Worm (Caenorhabditis elegans): ENCODE measurements around the gene C07A12.7.

The C07A12.7 gene

ce11 chrX:4507122-4507681 is 14.7 kb downstream of the C07A12.7 start:
- TF ChIP-seq mab-5 (tag; optimal IDR thresholded peaks at IDR 0.05) (no peak), mls-2 (tag; optimal IDR thresholded peaks at IDR 0.05) (no peak), elt-1 (tag; optimal IDR thresholded peaks at IDR 0.05; ENCODE audit: borderline replicate concordance, insufficient read depth) (no peak), ceh-43 (GFP tag; optimal IDR thresholded peaks at IDR 0.05) (no peak), lin-32 (GFP tag; optimal IDR thresholded peaks at IDR 0.05) (no peak), unc-39 (tag; optimal IDR thresholded peaks at IDR 0.05) (no peak), elt-3 (tag; optimal IDR thresholded peaks at IDR 0.05) (no peak), nhr-76 (tag; optimal IDR thresholded peaks at IDR 0.05) (no peak), nhr-28 (tag; optimal IDR thresholded peaks at IDR 0.05) (no peak), ham-2 (GFP tag; optimal IDR thresholded peaks at IDR 0.05) (no peak), snpc-4 (tag; optimal IDR thresholded peaks at IDR 0.05) (no peak), lin-13 (tag; optimal IDR thresholded peaks at IDR 0.05) (no peak), nhr-237 (tag; optimal IDR thresholded peaks at IDR 0.05) (no peak), drap-1 (GFP tag; optimal IDR thresholded peaks at IDR 0.05) (no peak), nhr-12 (tag; optimal IDR thresholded peaks at IDR 0.05) (no peak)

- TF ChIP-seq M03D4.4 (tag; optimal IDR thresholded peaks at IDR 0.05): no peak
- no peak for TF ChIP-seq unc-120 (tag; optimal IDR thresholded peaks at IDR 0.05; ENCODE audit: poor library complexity, severe bottlenecking)
- no peak for TF ChIP-seq ceh-39 (tag; optimal IDR thresholded peaks at IDR 0.05)
- peak; percentile 70 for TF ChIP-seq ces-1 (GFP tag; optimal IDR thresholded peaks at IDR 0.05)
- no peak for TF ChIP-seq cnd-1 (tag; optimal IDR thresholded peaks at IDR 0.05)
- no peak for TF ChIP-seq hlh-1 (tag; optimal IDR thresholded peaks at IDR 0.05)
- TF ChIP-seq nhr-76 (tag; optimal IDR thresholded peaks at IDR 0.05): no peak
- no peak for TF ChIP-seq nhr-2 (tag; optimal IDR thresholded peaks at IDR 0.05)
- TF ChIP-seq pha-4 (tag; optimal IDR thresholded peaks at IDR 0.05): no peak
- peak; percentile 9 for TF ChIP-seq mls-2 (tag; optimal IDR thresholded peaks at IDR 0.05)
- TF ChIP-seq mep-1 (tag; optimal IDR thresholded peaks at IDR 0.05): no peak
- TF ChIP-seq sem-2 (GFP tag; optimal IDR thresholded peaks at IDR 0.05): no peak
- TF ChIP-seq snpc-4 (tag; optimal IDR thresholded peaks at IDR 0.05): no peak
- no peak for TF ChIP-seq nhr-28 (tag; optimal IDR thresholded peaks at IDR 0.05)
- TF ChIP-seq mab-5 (tag; optimal IDR thresholded peaks at IDR 0.05): no peak
- TF ChIP-seq ztf-11 (tag; optimal IDR thresholded peaks at IDR 0.05): no peak
- TF ChIP-seq sptf-1 (tag; optimal IDR thresholded peaks at IDR 0.05): peak; percentile 41
Measured at ce11 chrX:4504108-4504668, 17.8 kb downstream of the C07A12.7 start, which contains the start of gene dgk-2. TSS of gene dgk-2 (minus strand) at chrX:4504388.

- TF ChIP-seq nhr-76 (tag; optimal IDR thresholded peaks at IDR 0.05): no peak
- no peak for TF ChIP-seq nhr-12 (tag; optimal IDR thresholded peaks at IDR 0.05)
- TF ChIP-seq pha-4 (tag; optimal IDR thresholded peaks at IDR 0.05): peak; percentile 1
- TF ChIP-seq zip-8 (tag; optimal IDR thresholded peaks at IDR 0.05): no peak
- TF ChIP-seq mab-5 (tag; optimal IDR thresholded peaks at IDR 0.05): no peak
- TF ChIP-seq flh-1 (GFP tag; optimal IDR thresholded peaks at IDR 0.05): no peak
- TF ChIP-seq unc-39 (tag; optimal IDR thresholded peaks at IDR 0.05): no peak
- peak; percentile 26 for TF ChIP-seq nhr-2 (tag; optimal IDR thresholded peaks at IDR 0.05)
- TF ChIP-seq cnd-1 (tag; optimal IDR thresholded peaks at IDR 0.05): no peak
- peak; percentile 39 for TF ChIP-seq ceh-39 (tag; optimal IDR thresholded peaks at IDR 0.05)
Measured at ce11 chrX:4503259-4503658, 18.7 kb downstream of the C07A12.7 start.

ce11 chrX:4502039-4502438 is 19.9 kb downstream of the C07A12.7 start:
- no peak for TF ChIP-seq mep-1 (tag; optimal IDR thresholded peaks at IDR 0.05)
- no peak for TF ChIP-seq nhr-76 (tag; optimal IDR thresholded peaks at IDR 0.05)
- no peak for TF ChIP-seq snpc-4 (tag; optimal IDR thresholded peaks at IDR 0.05)
- no peak for TF ChIP-seq pha-4 (tag; optimal IDR thresholded peaks at IDR 0.05)
- no peak for TF ChIP-seq ceh-39 (tag; optimal IDR thresholded peaks at IDR 0.05)
- no peak for TF ChIP-seq flh-1 (GFP tag; optimal IDR thresholded peaks at IDR 0.05)
- no peak for TF ChIP-seq ceh-43 (GFP tag; optimal IDR thresholded peaks at IDR 0.05)
- TF ChIP-seq M03D4.4 (tag; optimal IDR thresholded peaks at IDR 0.05): no peak
- no peak for TF ChIP-seq blmp-1 (tag; optimal IDR thresholded peaks at IDR 0.05)
- no peak for TF ChIP-seq elt-3 (tag; optimal IDR thresholded peaks at IDR 0.05)
- no peak for TF ChIP-seq sem-2 (GFP tag; optimal IDR thresholded peaks at IDR 0.05)

- TF ChIP-seq nhr-28 (tag; optimal IDR thresholded peaks at IDR 0.05): no peak
- no peak for TF ChIP-seq nhr-237 (tag; optimal IDR thresholded peaks at IDR 0.05)
- TF ChIP-seq cnd-1 (tag; optimal IDR thresholded peaks at IDR 0.05): no peak
- TF ChIP-seq unc-39 (tag; optimal IDR thresholded peaks at IDR 0.05): no peak
- TF ChIP-seq ceh-43 (GFP tag; optimal IDR thresholded peaks at IDR 0.05): no peak
- TF ChIP-seq zip-8 (tag; optimal IDR thresholded peaks at IDR 0.05): no peak
- TF ChIP-seq ces-1 (GFP tag; optimal IDR thresholded peaks at IDR 0.05): no peak
- TF ChIP-seq sem-2 (GFP tag; optimal IDR thresholded peaks at IDR 0.05): no peak
- no peak for TF ChIP-seq ztf-11 (tag; optimal IDR thresholded peaks at IDR 0.05)
- no peak for TF ChIP-seq mls-2 (tag; optimal IDR thresholded peaks at IDR 0.05)
- TF ChIP-seq ceh-39 (tag; optimal IDR thresholded peaks at IDR 0.05): no peak
- TF ChIP-seq M03D4.4 (tag; optimal IDR thresholded peaks at IDR 0.05): no peak
- TF ChIP-seq mab-5 (tag; optimal IDR thresholded peaks at IDR 0.05): no peak
- no peak for TF ChIP-seq lin-13 (tag; optimal IDR thresholded peaks at IDR 0.05)
- TF ChIP-seq unc-120 (tag; optimal IDR thresholded peaks at IDR 0.05; ENCODE audit: poor library complexity, severe bottlenecking): no peak
- TF ChIP-seq flh-1 (GFP tag; optimal IDR thresholded peaks at IDR 0.05): no peak
- no peak for TF ChIP-seq nhr-76 (tag; optimal IDR thresholded peaks at IDR 0.05)
- no peak for TF ChIP-seq drap-1 (GFP tag; optimal IDR thresholded peaks at IDR 0.05)
Measured at ce11 chrX:4500499-4500898, 21.4 kb downstream of the C07A12.7 start.

Measured in whole organism, mixed stage, embryonic.